Worm (Caenorhabditis elegans) whole organism, L3 larva: ENCODE data around the gene sre-34.

Experiments
- R02D3.7 ChIP-seq: fragments of 150-350 bp; optimal IDR thresholded peaks from 2 replicates; lab custom pipeline; 2014; ENCODE audit warnings: missing biosample characterization, missing genetic modification characterization
- ama-1 ChIP-seq: fragments of 150-350 bp; optimal IDR thresholded peaks from 2 replicates; lab custom pipeline; 2018
- ceh-16 ChIP-seq: sonication (generic microtip); optimal IDR thresholded peaks from 2 replicates; lab custom pipeline; 2017; ENCODE audit warnings: missing biosample characterization, missing genetic modification characterization
- ceh-28 ChIP-seq: fragments of 150-350 bp; optimal IDR thresholded peaks from 2 replicates; lab custom pipeline; 2014; ENCODE audit warnings: missing biosample characterization, missing genetic modification reagents, missing genetic modification characterization
- daf-12 ChIP-seq: fragments of 150-350 bp; optimal IDR thresholded peaks from 2 replicates; lab custom pipeline; 2014; ENCODE audit warnings: missing biosample characterization, missing genetic modification reagents, missing genetic modification characterization
- egl-5 ChIP-seq: fragments of 150-350 bp; optimal IDR thresholded peaks from 2 replicates; lab custom pipeline; 2017; ENCODE audit warnings: missing biosample characterization, missing genetic modification reagents, missing genetic modification characterization, inconsistent platforms
- elt-1 ChIP-seq: fragments of 150-350 bp; optimal IDR thresholded peaks from 2 replicates; lab custom pipeline; 2014; ENCODE audit warnings: missing biosample characterization, missing genetic modification characterization
- elt-3 ChIP-seq, 3 experiments: fragments of 150-350 bp in 1 of 3; sonication (generic microtip) in 2 of 3; optimal IDR thresholded peaks; 2 replicates in 2 of 3; 4 replicates in 1 of 3; lab custom pipeline; 2014 to 2017; ENCODE audit warnings: missing biosample characterization in 3 of 3, missing genetic modification characterization in 3 of 3
- eor-1 ChIP-seq, 2 experiments: fragments of 150-350 bp; optimal IDR thresholded peaks; 2 replicates each; lab custom pipeline; 2014 to 2018; ENCODE audit warnings: missing biosample characterization in 2 of 2, missing genetic modification characterization in 2 of 2
- fkh-10 ChIP-seq: sonication (generic microtip); optimal IDR thresholded peaks from 2 replicates; lab custom pipeline; 2017; ENCODE audit warnings: missing biosample characterization, missing genetic modification reagents, missing genetic modification characterization
- fkh-2 ChIP-seq: fragments of 150-350 bp; optimal IDR thresholded peaks from 2 replicates; lab custom pipeline; 2014; ENCODE audit warnings: missing biosample characterization, missing genetic modification reagents, missing genetic modification characterization
- fos-1 ChIP-seq: fragments of 150-350 bp; optimal IDR thresholded peaks from 2 replicates; lab custom pipeline; 2014; ENCODE audit warnings: missing biosample characterization, missing genetic modification characterization
- jun-1 ChIP-seq: fragments of 150-350 bp; optimal IDR thresholded peaks from 2 replicates; lab custom pipeline; 2014; ENCODE audit warnings: missing biosample characterization, missing genetic modification reagents, missing genetic modification characterization
- lin-15B ChIP-seq: fragments of 150-350 bp; optimal IDR thresholded peaks from 2 replicates; lab custom pipeline; 2014; ENCODE audit warnings: missing biosample characterization, missing genetic modification characterization
- lin-39 ChIP-seq: fragments of 150-350 bp; optimal IDR thresholded peaks from 2 replicates; lab custom pipeline; 2018; ENCODE audit warnings: missing biosample characterization, missing genetic modification reagents, missing genetic modification characterization
- mdl-1 ChIP-seq: fragments of 150-350 bp; optimal IDR thresholded peaks from 2 replicates; lab custom pipeline; 2014; ENCODE audit warnings: missing biosample characterization, missing genetic modification characterization
- mml-1 ChIP-seq: fragments of 150-350 bp; sonication (generic microtip); optimal IDR thresholded peaks from 3 replicates; lab custom pipeline; 2014; ENCODE audit warnings: missing biosample characterization, missing genetic modification characterization
- nfya-1 ChIP-seq: sonication (generic microtip); optimal IDR thresholded peaks from 2 replicates; lab custom pipeline; 2017; ENCODE audit warnings: missing genetic modification characterization, mild to moderate bottlenecking, missing compliant biosample characterization, antibody characterized with exemption, moderate library complexity; ENCODE audit not compliant: insufficient read depth
- nhr-11 ChIP-seq: fragments of 150-350 bp; optimal IDR thresholded peaks from 2 replicates; lab custom pipeline; 2014; ENCODE audit warnings: missing biosample characterization, missing genetic modification characterization
- nhr-12 ChIP-seq: fragments of 150-350 bp; optimal IDR thresholded peaks from 2 replicates; lab custom pipeline; 2014; ENCODE audit warnings: missing biosample characterization, missing genetic modification characterization
- nhr-23 ChIP-seq: fragments of 150-350 bp; optimal IDR thresholded peaks from 2 replicates; lab custom pipeline; 2014; ENCODE audit warnings: missing biosample characterization, missing genetic modification reagents, missing genetic modification characterization
- nhr-237 ChIP-seq: fragments of 150-350 bp; optimal IDR thresholded peaks from 2 replicates; lab custom pipeline; 2014; ENCODE audit warnings: missing biosample characterization, missing genetic modification characterization
- nhr-25 ChIP-seq: sonication (generic microtip); optimal IDR thresholded peaks from 2 replicates; lab custom pipeline; 2017; ENCODE audit warnings: missing biosample characterization, missing genetic modification characterization
- nhr-67 ChIP-seq: fragments of 150-350 bp; optimal IDR thresholded peaks from 2 replicates; lab custom pipeline; 2014; ENCODE audit warnings: missing biosample characterization, missing genetic modification characterization
- nhr-76 ChIP-seq: fragments of 150-350 bp; sonication (generic microtip); optimal IDR thresholded peaks from 5 replicates; lab custom pipeline; 2014; ENCODE audit warnings: missing biosample characterization, missing genetic modification characterization
- nhr-77 ChIP-seq: fragments of 150-350 bp; optimal IDR thresholded peaks from 2 replicates; lab custom pipeline; 2014; ENCODE audit warnings: missing biosample characterization, missing genetic modification characterization
- pha-4 ChIP-seq: fragments of 150-350 bp; optimal IDR thresholded peaks from 2 replicates; lab custom pipeline; 2014; ENCODE audit warnings: missing biosample characterization, missing genetic modification reagents, missing genetic modification characterization
- pqm-1 ChIP-seq: fragments of 150-350 bp; optimal IDR thresholded peaks from 2 replicates; lab custom pipeline; 2017; ENCODE audit warnings: missing biosample characterization, missing genetic modification characterization, inconsistent platforms
- sea-2 ChIP-seq: fragments of 150-350 bp; sonication (generic microtip); optimal IDR thresholded peaks from 4 replicates; lab custom pipeline; 2014; ENCODE audit warnings: missing biosample characterization, missing genetic modification reagents, missing genetic modification characterization
- skn-1 ChIP-seq: fragments of 150-350 bp; optimal IDR thresholded peaks from 2 replicates; lab custom pipeline; 2014; ENCODE audit warnings: missing biosample characterization, missing genetic modification characterization
- snpc-4 ChIP-seq: fragments of 150-350 bp; optimal IDR thresholded peaks from 2 replicates; lab custom pipeline; 2014; ENCODE audit warnings: missing biosample characterization, missing genetic modification characterization
- tbx-2 ChIP-seq: sonication (generic microtip); optimal IDR thresholded peaks from 2 replicates; lab custom pipeline; 2016; ENCODE audit warnings: mild to moderate bottlenecking, missing genetic modification characterization, missing compliant biosample characterization
- unc-39 ChIP-seq: sonication (generic microtip); optimal IDR thresholded peaks from 4 replicates; lab custom pipeline; 2017; ENCODE audit warnings: missing biosample characterization, missing genetic modification characterization
- unc-62 ChIP-seq: fragments of 150-350 bp; sonication (generic microtip); optimal IDR thresholded peaks from 4 replicates; lab custom pipeline; 2014; ENCODE audit warnings: missing biosample characterization, missing genetic modification reagents, missing genetic modification characterization
- zag-1 ChIP-seq: fragments of 150-350 bp; optimal IDR thresholded peaks from 2 replicates; lab custom pipeline; 2014; ENCODE audit warnings: missing biosample characterization, missing genetic modification characterization
- ztf-11 ChIP-seq: fragments of 150-350 bp; optimal IDR thresholded peaks from 2 replicates; lab custom pipeline; 2014; ENCODE audit warnings: missing biosample characterization, missing genetic modification characterization

sre-34 gene

DNA sequence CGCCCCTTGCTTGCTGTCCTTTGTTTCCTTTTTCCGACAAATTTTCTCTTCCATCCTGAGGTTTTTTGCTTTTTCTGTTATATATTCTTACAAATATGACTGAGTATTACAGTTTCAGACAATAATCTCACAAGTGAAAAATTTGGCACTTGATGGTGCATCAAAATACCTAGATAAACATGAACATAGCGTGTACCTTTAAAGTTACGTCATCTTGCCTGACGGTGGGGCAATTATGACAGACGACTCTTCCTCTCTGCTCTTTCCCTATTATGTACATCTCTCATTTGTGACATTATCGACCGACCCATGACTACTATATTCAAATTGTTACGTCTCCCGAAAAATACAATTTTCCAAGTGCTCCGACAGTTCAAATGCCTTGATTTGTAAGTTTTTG lies 32.7 kb downstream of the sre-34 start, which contains the start of gene fbxb-102:
Gene fbxb-102, plus strand, starts transcription at position 301 of the 400 bp plus-strand sequence.
- TF ChIP-seq zag-1 (no peak), nhr-23 (no peak), ama-1 (lab: Kevin White, UChicago) (no peak), elt-1 (no peak), lin-39 (tag; lab: Kevin White, UChicago) (no peak), mml-1 (tag; lab: Kevin White, UChicago) (no peak)

ce11 chrII:12485060-12485459 lies 35.1 kb downstream of the sre-34 start, which contains the start of gene F15A4.10:
F15A4.10 (minus strand) TSS chrII:12485160.
- no peak for TF ChIP-seq elt-3 (tag; optimal IDR thresholded peaks at IDR 0.05; lab: Kevin White, UChicago)
- TF ChIP-seq lin-39 (tag; lab: Kevin White, UChicago), result no peak
- TF ChIP-seq fkh-2, result no peak
- no peak for TF ChIP-seq daf-12
- no peak for TF ChIP-seq fos-1 (tag; lab: Kevin White, UChicago)
- no peak for TF ChIP-seq nhr-11 (tag; lab: Kevin White, UChicago)

DNA sequence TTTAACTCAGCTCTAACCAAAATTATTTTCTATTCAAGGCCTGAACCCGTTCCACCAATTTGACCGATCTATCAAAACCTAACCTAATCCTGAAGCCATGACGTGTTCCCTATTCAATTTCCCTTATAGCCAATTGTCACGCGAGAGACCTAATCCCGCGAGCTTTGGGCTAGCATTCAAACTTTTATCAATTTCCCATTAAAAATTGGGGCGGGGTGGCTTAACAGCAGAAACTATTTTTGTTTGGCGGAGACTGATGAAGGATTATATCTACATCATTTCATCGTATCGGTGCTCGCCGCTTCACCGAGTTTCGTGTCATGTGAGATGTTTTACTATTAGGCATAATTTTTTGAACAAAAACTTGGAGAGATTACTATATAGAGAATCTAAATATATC lies 38.9 kb downstream of the sre-34 start:
- TF ChIP-seq ama-1 (lab: Kevin White, UChicago) (no peak), egl-5 (tag; lab: Kevin White, UChicago) (no peak), snpc-4 (tag; lab: Kevin White, UChicago) (no peak), nhr-12 (no peak), lin-15B (tag; lab: Kevin White, UChicago) (no peak), tbx-2 (no peak), fos-1 (tag; lab: Kevin White, UChicago) (no peak), jun-1 (no peak), nfya-1 (tag; lab: Kevin White, UChicago) (no peak), ceh-16 (tag; lab: Kevin White, UChicago) (no peak)

- TF ChIP-seq sea-2 (GFP tag; lab: Kevin White, UChicago), result no peak
- no peak for TF ChIP-seq nhr-67 (tag; lab: Kevin White, UChicago)
- TF ChIP-seq mdl-1 (tag; lab: Kevin White, UChicago), result no peak
- no peak for TF ChIP-seq snpc-4 (tag; lab: Kevin White, UChicago)
- no peak for TF ChIP-seq ama-1 (lab: Kevin White, UChicago)
- TF ChIP-seq fkh-2, result no peak
- no peak for TF ChIP-seq unc-62
- no peak for TF ChIP-seq eor-1 (tag; optimal IDR thresholded peaks at IDR 0.05; lab: Kevin White, UChicago)
- TF ChIP-seq nhr-76 (tag; lab: Kevin White, UChicago), result no peak
- no peak for TF ChIP-seq nfya-1 (tag; lab: Kevin White, UChicago)
- TF ChIP-seq unc-39 (tag; lab: Kevin White, UChicago), result no peak
- no peak for TF ChIP-seq tbx-2
- TF ChIP-seq ztf-11, result no peak
- no peak for TF ChIP-seq fkh-10 (GFP tag; lab: Kevin White, UChicago)
- no peak for TF ChIP-seq pha-4
- no peak for TF ChIP-seq nhr-77 (tag; lab: Kevin White, UChicago)
- no peak for TF ChIP-seq ceh-28
- TF ChIP-seq nhr-25, result no peak
Observed at ce11 chrII:12489903-12490302, 40.0 kb downstream of the sre-34 start, which contains the start of gene T21B4.15. T21B4.15 (plus strand) TSS chrII:12490203.

- TF ChIP-seq pqm-1 (tag; lab: Kevin White, UChicago) (no peak), elt-3 (tag; optimal IDR thresholded peaks at IDR 0.05; lab: Kevin White, UChicago) (no peak), zag-1 (no peak), skn-1 (tag; lab: Kevin White, UChicago) (no peak), pha-4 (no peak), nhr-237 (tag; lab: Kevin White, UChicago) (no peak), nhr-23 (no peak), R02D3.7 (tag; lab: Kevin White, UChicago) (no peak), unc-39 (tag; lab: Kevin White, UChicago) (no peak)
Observed at ce11 chrII:12491936-12492335, 42.0 kb downstream of the sre-34 start, which contains the start of gene srz-6. srz-6 (plus strand) TSS chrII:12492236.
